Fruit fly (Drosophila melanogaster): ENCODE data around the gene rdgB.
A peak's percentile ranks its signal among the peaks of the same experiment; 100 is the strongest.

rdgB gene

DNA sequence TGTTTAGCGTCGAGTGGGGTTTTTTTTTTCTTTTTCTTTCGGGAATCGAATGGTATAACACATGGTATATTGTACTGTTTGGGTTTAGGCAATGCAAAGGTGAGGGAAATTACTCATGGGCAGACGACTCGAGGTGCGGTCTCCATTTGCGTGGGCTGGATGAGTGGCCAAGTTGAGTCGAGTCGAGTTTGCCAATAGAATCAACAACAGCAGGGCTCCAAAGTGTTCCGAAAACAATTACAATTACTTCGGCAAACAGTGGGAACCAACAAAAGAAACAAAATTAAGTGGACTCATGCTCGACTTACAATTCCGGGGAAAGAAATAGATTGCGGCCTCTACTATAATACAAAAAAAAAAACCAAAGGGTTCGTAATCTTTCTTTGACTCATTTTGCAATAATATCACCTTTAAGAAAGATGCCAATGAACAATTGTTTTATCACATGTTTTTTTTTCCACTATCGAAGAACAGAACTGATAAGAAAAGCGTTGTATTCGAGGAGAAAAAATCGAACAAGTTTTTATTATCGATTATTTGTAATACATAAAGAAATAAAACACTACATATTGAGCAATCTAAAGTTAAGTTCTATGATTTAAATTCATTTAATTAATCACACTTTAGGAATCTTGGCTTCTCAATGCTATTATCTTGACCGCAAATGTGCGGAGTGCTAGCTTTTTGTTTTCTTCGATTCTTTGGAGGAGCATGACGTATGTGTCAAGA is 57.9 kb downstream of the rdgB start (continued):
- TF ChIP-seq Atf-2 (GFP tag; optimal IDR thresholded peaks at IDR 0.05) (no peak), CG14050 (GFP tag; IDR thresholded peaks at IDR 0.05) (no peak), CG2129 (GFP tag; IDR thresholded peaks at IDR 0.05; ENCODE audit: partially characterized antibody) (no peak), her (GFP tag; optimal IDR thresholded peaks at IDR 0.05) (no peak), CHES-1-like (GFP tag; optimal IDR thresholded peaks at IDR 0.05) (peak; percentile 10), emc (GFP tag; optimal IDR thresholded peaks at IDR 0.05) (no peak), CG6175 (GFP tag; IDR thresholded peaks at IDR 0.05) (no peak), Doc2 (GFP tag; IDR thresholded peaks at IDR 0.05) (no peak), gcm2 (GFP tag; optimal IDR thresholded peaks at IDR 0.05) (no peak), pfk (GFP tag; optimal IDR thresholded peaks at IDR 0.05) (no peak), gce (GFP tag; IDR thresholded peaks at IDR 0.05) (no peak), CG5953 (GFP tag; IDR thresholded peaks at IDR 0.05) (no peak), CG1233 (GFP tag; optimal IDR thresholded peaks at IDR 0.05) (peak; percentile 37), tna (GFP tag; IDR thresholded peaks at IDR 0.05; ENCODE audit: partially characterized antibody) (no peak), CG15073 (GFP tag; optimal IDR thresholded peaks at IDR 0.05) (no peak), CG9932 (GFP tag; IDR thresholded peaks at IDR 0.05) (0 out of 2 replicates have a peak, but pooled peaks have one; percentile 20), Dp (GFP tag; optimal IDR thresholded peaks at IDR 0.05) (no peak), Stat92E (GFP tag; optimal IDR thresholded peaks at IDR 0.05) (no peak), CG15011 (GFP tag; optimal IDR thresholded peaks at IDR 0.05) (peak; percentile 5), twi (tag; optimal IDR thresholded peaks at IDR 0.05) (no peak), amos (GFP tag; IDR thresholded peaks at IDR 0.05; ENCODE audit: partially characterized antibody) (no peak), nau (GFP tag; optimal IDR thresholded peaks at IDR 0.05) (no peak), CG8765 (GFP tag; IDR thresholded peaks at IDR 0.05) (no peak), inv (GFP tag; IDR thresholded peaks at IDR 0.05; ENCODE audit: partially characterized antibody) (no peak), CG7963 (GFP tag; IDR thresholded peaks at IDR 0.05; ENCODE audit: partially characterized antibody) (no peak), CG4730 (GFP tag; IDR thresholded peaks at IDR 0.05) (no peak), CG17361 (GFP tag; IDR thresholded peaks at IDR 0.05) (peak; percentile 62; the same call in 2 of the 3 replicates), CG10274 (GFP tag; optimal IDR thresholded peaks at IDR 0.05) (no peak), CG2889 (GFP tag; IDR thresholded peaks at IDR 0.05) (no peak), ewg (GFP tag; optimal IDR thresholded peaks at IDR 0.05) (no peak), Asciz (GFP tag; optimal IDR thresholded peaks at IDR 0.05) (peak; percentile 46), CG13123 (GFP tag; optimal IDR thresholded peaks at IDR 0.05) (no peak), jigr1 (GFP tag; IDR thresholded peaks at IDR 0.05) (no peak), nerfin-2 (GFP tag; IDR thresholded peaks at IDR 0.05; ENCODE audit: partially characterized antibody) (no peak), CG6683 (GFP tag; optimal IDR thresholded peaks at IDR 0.05) (no peak), da (GFP tag; optimal IDR thresholded peaks at IDR 0.05) (no peak), CG14965 (GFP tag; optimal IDR thresholded peaks at IDR 0.05; ENCODE audit: borderline replicate concordance) (no peak), Jarid2 (GFP tag; optimal IDR thresholded peaks at IDR 0.05) (no peak), Drgx (GFP tag; IDR thresholded peaks at IDR 0.05) (0 out of 2 replicates have a peak, but pooled peaks have one; percentile 16), sd (tag; optimal IDR thresholded peaks at IDR 0.05) (no peak), zen2 (GFP tag; IDR thresholded peaks at IDR 0.05; ENCODE audit: partially characterized antibody) (no peak), crol (GFP tag; IDR thresholded peaks at IDR 0.05) (no peak), CG15269 (tag; optimal IDR thresholded peaks at IDR 0.05) (peak; percentile 43), mam (GFP tag; optimal IDR thresholded peaks at IDR 0.05) (peak; percentile 18), grau (tag; optimal IDR thresholded peaks at IDR 0.05) (peak; percentile 14), CG17359 (tag; optimal IDR thresholded peaks at IDR 0.05) (peak; percentile 21), sug (tag; optimal IDR thresholded peaks at IDR 0.05) (no peak), CG12155 (GFP tag; optimal IDR thresholded peaks at IDR 0.05) (no peak), CG11560 (tag; IDR thresholded peaks at IDR 0.05) (no peak)
